Fruit fly (Drosophila melanogaster) whole organism: Measurements from ENCODE around the gene CG33107.

Experiments used
- CG8478 ChIP-seq: fragments of >200 bp; optimal IDR thresholded peaks from 2 replicates; lab custom pipeline; 2018; ENCODE audit warnings: inconsistent platforms
- Dll ChIP-seq: fragments of >200 bp; optimal IDR thresholded peaks from 2 replicates; lab custom pipeline; 2017
- EcR ChIP-seq, 2 experiments: fragments of >200 bp; optimal IDR thresholded peaks; 2 replicates each; lab custom pipeline; 2017; ENCODE audit warnings: missing biosample characterization in 2 of 2, missing genetic modification characterization in 2 of 2, missing genetic modification reagents in 2 of 2
- pan ChIP-seq: fragments of >200 bp; optimal IDR thresholded peaks from 2 replicates; lab custom pipeline; 2017
- psq ChIP-seq: fragments of >200 bp; optimal IDR thresholded peaks from 2 replicates; lab custom pipeline; 2017
- usp ChIP-seq: fragments of >200 bp; optimal IDR thresholded peaks from 2 replicates; lab custom pipeline; 2017; ENCODE audit warnings: missing biosample characterization, missing genetic modification characterization, mixed read lengths

Gene CG33107

DNA sequence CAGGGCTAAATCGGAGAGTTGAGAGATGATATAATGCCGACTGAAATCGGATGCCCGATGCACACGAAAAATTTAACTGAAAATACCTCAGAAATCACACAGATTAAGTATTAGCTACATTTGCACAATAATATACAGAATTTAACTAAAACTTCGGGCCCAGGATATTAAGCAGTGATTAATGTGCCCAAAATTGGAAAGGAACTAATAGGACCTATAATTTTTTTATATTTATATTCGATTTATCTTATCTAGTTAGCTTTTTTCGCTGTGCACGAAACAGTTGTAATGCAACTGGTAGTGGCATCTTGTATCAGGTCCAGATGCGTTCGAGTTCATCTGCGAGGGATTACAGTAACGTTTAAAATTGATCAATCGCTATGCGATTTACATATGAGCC, 45.6 kb downstream of the CG33107 start:
- TF ChIP-seq pan (lab: Kevin White, UChicago) = no peak
- no peak for TF ChIP-seq CG8478 (lab: Kevin White, UChicago)
- TF ChIP-seq psq (lab: Kevin White, UChicago) = no peak
- no peak for TF ChIP-seq usp (GFP tag; lab: Kevin White, UChicago)

DNA sequence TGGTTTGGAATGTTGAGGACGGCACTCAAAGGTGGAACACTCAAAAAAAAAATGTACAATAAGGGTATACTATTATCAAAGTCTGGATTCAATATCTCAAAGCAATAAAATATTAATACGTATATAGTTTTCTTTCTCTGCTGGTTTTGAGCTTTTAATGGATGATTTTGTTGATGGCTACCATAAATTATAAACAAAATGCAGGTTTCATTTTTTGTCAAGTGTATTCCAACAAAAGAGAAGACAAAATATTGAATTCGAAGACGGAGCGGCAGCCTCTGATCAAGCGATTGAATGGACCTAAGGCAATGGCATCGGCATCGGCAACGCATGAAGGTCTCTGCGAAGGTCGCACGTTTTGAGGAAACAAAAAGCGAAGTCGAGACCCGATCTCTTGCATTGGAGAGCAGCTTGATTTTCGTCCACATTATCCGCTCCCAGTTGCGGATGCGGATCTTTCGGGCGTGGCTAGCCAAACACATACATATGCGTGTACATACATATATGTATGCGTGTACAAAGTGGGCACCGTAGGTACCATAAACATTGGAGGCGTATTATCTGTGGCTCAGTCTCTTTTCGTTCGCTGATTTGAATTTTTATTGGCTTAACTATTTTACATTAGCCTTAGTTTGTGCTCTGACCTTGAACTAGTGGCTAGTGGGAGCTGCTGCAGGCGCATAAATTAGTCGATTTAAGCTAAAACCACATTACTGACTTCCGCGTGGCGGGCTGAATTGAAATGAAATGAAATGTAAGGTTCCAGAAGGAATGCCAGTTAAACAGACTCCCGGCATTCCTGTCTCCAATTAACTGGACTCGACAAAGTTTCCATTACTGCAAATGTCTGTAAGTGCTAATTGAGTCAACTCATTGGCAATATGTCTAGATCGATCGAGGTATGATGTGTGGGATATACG, 47.8 kb downstream of the CG33107 start:
- no peak for TF ChIP-seq psq (lab: Kevin White, UChicago)
- no peak for TF ChIP-seq usp (GFP tag; lab: Kevin White, UChicago)
- no peak for TF ChIP-seq CG8478 (lab: Kevin White, UChicago)
- TF ChIP-seq EcR (GFP tag; optimal IDR thresholded peaks at IDR 0.05; lab: Kevin White, UChicago) = no peak
- no peak for TF ChIP-seq pan (lab: Kevin White, UChicago)
- no peak for TF ChIP-seq Dll (lab: Kevin White, UChicago)

DNA sequence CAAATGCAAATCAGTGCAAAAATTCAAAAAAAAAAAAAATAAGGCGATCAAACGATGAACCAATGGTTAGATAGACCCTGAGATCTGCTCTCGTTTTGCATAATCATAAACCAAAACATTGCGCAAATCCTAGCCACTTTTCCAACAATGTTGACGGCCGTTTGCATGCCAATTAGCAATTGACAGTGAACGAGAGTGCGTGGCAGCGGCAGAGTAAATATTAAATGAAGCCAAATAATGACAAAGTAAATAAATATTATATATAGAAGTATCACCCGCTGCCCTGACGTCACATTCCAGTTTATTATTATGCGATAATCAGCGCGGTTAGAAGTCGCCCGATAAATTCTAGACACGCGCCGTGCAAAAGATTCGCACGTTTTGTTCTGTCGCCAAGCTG, 48.6 kb downstream of the CG33107 start:
- TF ChIP-seq psq (lab: Kevin White, UChicago) (no peak), CG8478 (lab: Kevin White, UChicago) (no peak), Dll (lab: Kevin White, UChicago) (no peak), usp (GFP tag; lab: Kevin White, UChicago) (no peak), pan (lab: Kevin White, UChicago) (no peak), EcR (GFP tag; optimal IDR thresholded peaks at IDR 0.05; lab: Kevin White, UChicago) (no peak)

DNA sequence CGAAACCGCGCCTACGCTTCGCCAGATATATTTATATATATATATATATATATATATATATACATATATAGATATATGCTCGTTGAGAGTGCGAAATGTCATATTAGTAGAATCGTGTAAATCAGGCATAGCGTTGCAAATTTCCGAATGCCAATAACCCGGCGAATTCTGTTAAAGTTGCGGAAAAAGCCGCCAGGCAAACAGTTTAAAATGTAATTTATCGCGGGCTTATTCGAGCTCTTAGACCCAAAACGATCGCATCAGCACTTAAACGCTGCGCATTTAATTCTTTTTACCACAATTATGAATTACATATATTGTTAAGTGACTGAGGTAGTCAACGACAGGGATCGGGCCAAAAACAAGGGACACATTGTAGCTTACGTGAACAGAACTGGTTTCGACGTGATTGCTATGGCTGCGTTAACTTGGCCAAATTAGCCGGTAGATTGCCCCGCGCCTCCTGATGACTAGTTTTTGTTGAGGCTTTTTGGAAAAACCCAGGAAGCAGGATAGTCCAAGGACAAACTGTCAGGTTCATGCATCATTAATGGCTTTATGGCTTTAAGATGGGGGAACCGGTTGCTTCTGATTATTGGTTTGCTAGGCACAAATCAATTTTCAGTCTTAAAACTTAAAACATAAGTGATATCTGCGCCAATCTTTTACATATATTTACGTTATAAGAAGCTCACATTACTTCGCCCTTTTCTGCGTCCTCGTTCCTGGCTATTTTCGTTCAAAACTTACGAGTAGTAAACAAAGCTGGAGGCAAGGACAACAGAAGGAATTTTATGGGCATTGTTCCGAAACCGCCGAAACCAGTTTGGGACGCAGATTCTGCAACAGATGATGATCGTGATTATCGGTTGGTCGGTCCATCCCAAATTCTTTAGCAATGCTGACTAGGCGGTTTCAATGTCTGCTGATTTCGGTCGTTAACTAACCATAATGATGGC, 50.3 kb downstream of the CG33107 start:
- TF ChIP-seq psq (lab: Kevin White, UChicago) (no peak), CG8478 (lab: Kevin White, UChicago) (no peak), EcR (GFP tag; optimal IDR thresholded peaks at IDR 0.05; lab: Kevin White, UChicago) (no peak), Dll (lab: Kevin White, UChicago) (no peak), usp (GFP tag; lab: Kevin White, UChicago) (no peak), pan (lab: Kevin White, UChicago) (no peak)
